Worm (Caenorhabditis elegans) whole organism, midembryonic: ENCODE results near the gene catp-8.

Source experiments
- cog-1 ChIP-seq: sonication (generic microtip); optimal IDR thresholded peaks from 2 replicates; lab custom pipeline; 2016; ENCODE audit warnings: missing genetic modification characterization, missing compliant biosample characterization
- flt-1 ChIP-seq: fragments of 200-800 bp; sonication (Bioruptor generic); IDR thresholded peaks from 2 replicates; pipeline ENCODE4 v1.3.6; 2022; ENCODE audit warnings: missing genetic modification characterization, missing compliant biosample characterization
- ref-1 ChIP-seq: fragments of 200-800 bp; sonication (Bioruptor generic); conservative IDR thresholded peaks from 2 replicates; pipeline ENCODE4 v1.3.6; 2022; ENCODE audit warnings: missing genetic modification reagents, missing genetic modification characterization, missing compliant biosample characterization
- ztf-23 ChIP-seq: fragments of 200-800 bp; sonication (Bioruptor generic); IDR thresholded peaks from 2 replicates; pipeline ENCODE4 v1.3.6; 2022; ENCODE audit warnings: missing genetic modification reagents, missing genetic modification characterization, missing compliant biosample characterization
- ztf-29 ChIP-seq: fragments of 200-800 bp; sonication (Bioruptor generic); IDR thresholded peaks from 2 replicates; pipeline ENCODE4 v1.3.6; 2022; ENCODE audit warnings: missing genetic modification reagents, missing genetic modification characterization, missing compliant biosample characterization

DNA sequence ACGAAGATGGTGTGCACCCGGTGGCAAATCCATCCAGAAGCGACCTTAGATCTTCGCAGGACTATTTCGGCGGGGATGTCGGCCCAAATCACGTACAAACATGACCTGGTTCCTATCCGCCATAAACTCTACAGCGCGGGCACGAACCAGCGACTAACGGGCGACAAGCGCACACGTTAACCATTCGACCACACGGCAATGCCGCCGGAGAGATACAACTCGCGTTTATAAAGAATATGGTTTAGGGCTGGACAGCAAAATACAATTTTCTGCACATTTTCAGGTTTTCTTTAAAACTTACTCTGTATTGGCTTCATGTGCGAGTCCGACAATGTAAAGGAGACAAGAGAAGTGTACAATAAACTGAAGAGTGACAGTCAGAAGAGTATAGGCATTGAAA, 5.0 kb downstream of the catp-8 start:
- peak; percentile 94 for TF ChIP-seq ztf-29 (GFP tag; lab: Robert Waterston, UW)
- TF ChIP-seq ref-1: peak; percentile 91
- TF ChIP-seq cog-1 (tag; lab: Kevin White, UChicago): peak; percentile 90
- TF ChIP-seq flt-1 (GFP tag; lab: Robert Waterston, UW): peak; percentile 96
- peak; percentile 95 for TF ChIP-seq ztf-23 (GFP tag; lab: Robert Waterston, UW)
